Worm (Caenorhabditis elegans) whole organism, dauer: Measurements from ENCODE around the gene F54F2.9.

Experiments used
- unc-62 ChIP-seq: sonication (generic microtip); optimal IDR thresholded peaks from 2 replicates; lab custom pipeline; 2017; ENCODE audit warnings: missing biosample characterization, missing genetic modification reagents, missing genetic modification characterization

F54F2.9 gene

ce11 chrIII:8844137-8844536, 17.1 kb upstream of the F54F2.9 start:
- TF ChIP-seq unc-62 (GFP tag; lab: Kevin White, UChicago): no peak

DNA sequence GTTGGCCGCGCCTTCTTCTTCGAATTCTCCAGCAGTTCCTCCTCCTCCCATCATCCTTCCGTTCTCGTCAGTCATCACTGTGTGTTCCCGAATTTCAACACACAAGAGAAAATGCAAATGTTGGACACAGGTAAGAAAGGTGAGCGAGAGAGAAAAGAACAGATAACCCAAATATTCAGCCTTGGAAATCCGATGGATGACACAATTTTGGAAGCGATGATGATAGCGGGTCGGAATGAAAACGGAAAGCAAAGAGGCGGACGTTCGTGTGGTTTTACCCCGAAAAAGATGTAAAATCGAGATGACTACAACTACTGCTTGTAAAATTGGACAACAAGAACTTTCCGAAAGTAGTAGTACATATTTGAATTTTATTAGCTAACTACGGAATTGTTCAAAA, 12.8 kb upstream of the F54F2.9 start:
- no peak for TF ChIP-seq unc-62 (GFP tag; lab: Kevin White, UChicago)

- TF ChIP-seq unc-62 (GFP tag; lab: Kevin White, UChicago): no peak
Observed at ce11 chrIII:8838075-8838474, 11.0 kb upstream of the F54F2.9 start, which contains the start of gene F44E2.4. TSS of gene F44E2.4 (minus strand) at chrIII:8838424.

- no peak for TF ChIP-seq unc-62 (GFP tag; lab: Kevin White, UChicago)
Observed at ce11 chrIII:8831059-8831750, 4.2 kb upstream of the F54F2.9 start, which contains the start of gene F44E2.10. TSS of gene F44E2.10 (minus strand) at chrIII:8831109.

ce11 chrIII:8829245-8829644, 2.2 kb upstream of the F54F2.9 start, which contains the start of gene F44E2.3:
TSS of gene F44E2.3 (minus strand) at chrIII:8829305.
- no peak for TF ChIP-seq unc-62 (GFP tag; lab: Kevin White, UChicago)

ce11 chrIII:8824556-8824955, 2.5 kb downstream of the F54F2.9 start:
- TF ChIP-seq unc-62 (GFP tag; lab: Kevin White, UChicago): no peak

ce11 chrIII:8818599-8818998, 8.4 kb downstream of the F54F2.9 start, which contains the start of gene pat-2:
TSS of gene pat-2 (plus strand) at chrIII:8818899.
- no peak for TF ChIP-seq unc-62 (GFP tag; lab: Kevin White, UChicago)

- TF ChIP-seq unc-62 (GFP tag; lab: Kevin White, UChicago): no peak
Observed at ce11 chrIII:8815699-8816098, 11.3 kb downstream of the F54F2.9 start.

ce11 chrIII:8811111-8811510, 15.9 kb downstream of the F54F2.9 start:
- no peak for TF ChIP-seq unc-62 (GFP tag; lab: Kevin White, UChicago)

ce11 chrIII:8809245-8809971, 17.6 kb downstream of the F54F2.9 start, which contains the start of gene prx-19:
TSS of gene prx-19 (minus strand) at chrIII:8809295.
- TF ChIP-seq unc-62 (GFP tag; lab: Kevin White, UChicago): no peak

ce11 chrIII:8807246-8807645, 19.8 kb downstream of the F54F2.9 start, which contains the start of gene F54F2.7:
TSS of gene F54F2.7 (minus strand) at chrIII:8807346.
- no peak for TF ChIP-seq unc-62 (GFP tag; lab: Kevin White, UChicago)

- TF ChIP-seq unc-62 (GFP tag; lab: Kevin White, UChicago): no peak
Observed at ce11 chrIII:8805815-8806214, 21.2 kb downstream of the F54F2.9 start.

DNA sequence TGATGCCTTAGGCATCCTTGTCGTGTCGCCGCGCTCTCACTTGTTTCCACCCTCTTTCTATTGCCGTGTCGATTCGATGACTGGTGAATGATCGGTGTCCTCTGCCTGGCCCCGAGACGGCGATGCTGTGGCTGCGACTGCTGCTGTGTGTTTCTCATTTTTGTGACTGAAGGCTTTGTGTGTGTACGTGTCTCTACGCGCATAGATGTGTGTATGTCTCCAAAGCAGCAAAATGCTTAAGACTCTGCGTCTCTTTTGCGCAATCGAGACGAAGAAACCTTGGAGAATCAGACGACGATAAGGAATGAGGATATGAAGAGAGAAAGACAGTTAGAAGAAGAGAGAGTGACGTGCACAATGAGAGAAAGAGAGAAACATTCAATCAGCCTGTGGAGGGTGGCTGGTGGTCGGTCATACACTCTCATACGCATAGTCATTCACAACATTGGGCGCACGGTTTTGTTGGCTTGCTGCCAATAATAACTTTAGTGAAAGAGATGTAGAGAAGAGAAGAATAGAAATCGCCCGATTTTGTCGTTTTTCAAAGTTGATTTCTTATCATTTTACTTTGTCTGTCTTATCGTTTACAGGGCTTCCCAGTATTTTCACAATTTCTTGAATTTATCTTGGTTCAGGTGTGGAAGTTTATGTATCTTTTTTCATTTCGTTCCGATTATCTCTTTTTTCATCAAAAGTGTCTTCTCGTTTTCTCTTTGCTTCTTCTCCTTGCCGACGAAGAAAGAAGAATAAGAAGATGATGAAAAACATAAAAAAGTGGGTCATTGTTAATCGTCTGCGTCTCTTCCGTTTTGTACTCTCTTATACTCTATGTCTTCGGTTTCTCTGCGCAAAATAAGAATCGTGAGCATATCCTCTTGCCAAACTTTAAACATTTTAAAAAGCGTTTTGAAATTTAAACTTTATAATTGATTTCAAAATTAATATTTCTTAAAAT, 24.9 kb downstream of the F54F2.9 start:
- TF ChIP-seq unc-62 (GFP tag; lab: Kevin White, UChicago): peak; percentile 14

DNA sequence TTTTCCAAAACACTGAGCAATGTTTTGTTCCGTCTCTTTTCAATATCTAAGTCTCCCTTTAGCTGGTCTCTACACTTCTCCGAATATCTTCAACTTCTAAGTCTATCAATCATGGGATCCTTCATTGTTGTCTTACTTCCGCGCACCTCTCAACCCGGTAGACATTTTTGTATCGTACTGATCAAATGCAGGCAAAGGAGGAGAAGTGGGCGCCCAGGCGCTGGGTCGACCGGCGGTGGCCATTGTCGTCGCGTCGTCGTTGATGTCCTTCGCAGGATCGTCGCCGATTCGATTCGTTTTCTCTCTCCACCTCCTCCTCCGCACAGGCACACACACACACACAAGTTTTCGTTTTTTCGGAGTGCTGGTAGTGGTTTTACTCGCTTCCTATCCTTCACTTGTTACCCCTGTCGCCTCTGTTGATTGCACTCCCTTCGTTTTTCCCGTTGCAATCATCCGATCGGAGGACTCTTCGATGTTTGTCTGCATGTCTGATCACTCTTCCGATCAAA, 25.6 kb downstream of the F54F2.9 start:
- TF ChIP-seq unc-62 (GFP tag; lab: Kevin White, UChicago): no peak

- TF ChIP-seq unc-62 (GFP tag; lab: Kevin White, UChicago): no peak
Observed at ce11 chrIII:8800796-8801083, 26.3 kb downstream of the F54F2.9 start.
